Worm (Caenorhabditis elegans) whole organism, young adult: ENCODE data around the gene pinn-1.

ENCODE experiments used
- die-1 ChIP-seq: sonication (generic microtip); optimal IDR thresholded peaks from 2 replicates; lab custom pipeline; 2016; ENCODE audit warnings: missing genotype, mild to moderate bottlenecking, missing genetic modification characterization, missing compliant biosample characterization
- dpl-1 ChIP-seq: fragments of 150-350 bp; optimal IDR thresholded peaks from 2 replicates; lab custom pipeline; 2014; ENCODE audit warnings: missing biosample characterization, missing genetic modification reagents, missing genetic modification characterization
- unc-62 ChIP-seq: fragments of 150-350 bp; optimal IDR thresholded peaks from 2 replicates; lab custom pipeline; 2014; ENCODE audit warnings: missing biosample characterization, missing genetic modification reagents, missing genetic modification characterization

ce11 chrII:2925032-2925431 lies 36.2 kb upstream of the pinn-1 start:
- TF ChIP-seq unc-62: no peak
- TF ChIP-seq dpl-1: no peak
- TF ChIP-seq die-1 (tag; lab: Kevin White, UChicago): no peak
